Comparison of ENCODE assay signal across 1 worm cellular context in the genomic region with DNA sequence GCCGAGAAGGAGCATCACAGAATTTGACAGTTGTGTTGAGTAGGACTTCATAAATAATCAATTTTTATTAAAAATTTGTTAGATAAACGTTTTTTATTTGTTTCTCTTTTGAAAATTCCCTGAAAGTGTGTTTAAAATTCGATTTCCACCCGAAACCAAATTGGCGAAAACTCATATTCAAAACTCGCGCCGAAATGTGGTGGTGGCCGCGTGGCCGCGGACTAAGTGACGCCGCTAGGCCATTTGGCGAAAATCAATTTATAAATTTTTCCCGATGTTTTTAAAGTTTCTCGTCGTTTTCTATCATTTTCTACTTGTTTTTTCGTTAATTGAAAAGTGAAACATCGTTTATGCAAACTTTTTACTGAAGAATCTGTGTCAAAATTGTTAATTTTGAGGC.
TF ChIP-seq lines count a peak whose summit lies in the region.

No protein-coding gene starts in this region.

TF ChIP-seq in whole organism, L1 larva, 84 proteins besides CTCF, POLR2A, EP300 and RAD21 (continued from another document):
- TF ChIP-seq nhr-71 (tag; optimal IDR thresholded peaks at IDR 0.05; lab: Kevin White, UChicago) (peak; percentile 73), C04F5.9 (tag; optimal IDR thresholded peaks at IDR 0.05; lab: Kevin White, UChicago) (no peak), unc-86 (tag; optimal IDR thresholded peaks at IDR 0.05; lab: Kevin White, UChicago) (no peak), snpc-4 (tag; optimal IDR thresholded peaks at IDR 0.05; lab: Kevin White, UChicago) (peak; percentile 68), nhr-20 (tag; optimal IDR thresholded peaks at IDR 0.05; lab: Kevin White, UChicago) (peak; percentile 56), mdl-1 (tag; optimal IDR thresholded peaks at IDR 0.05; lab: Kevin White, UChicago) (no peak), nhr-77 (tag; optimal IDR thresholded peaks at IDR 0.05; lab: Kevin White, UChicago) (no peak), ets-5 (GFP tag; IDR thresholded peaks at IDR 0.05; lab: Robert Waterston, UW) (no peak), alr-1 (tag; optimal IDR thresholded peaks at IDR 0.05; lab: Kevin White, UChicago; ENCODE audit: borderline replicate concordance) (no peak), pag-3 (tag; optimal IDR thresholded peaks at IDR 0.05; lab: Kevin White, UChicago; ENCODE audit: borderline replicate concordance, insufficient read depth) (no peak), ztf-11 (tag; optimal IDR thresholded peaks at IDR 0.05; lab: Kevin White, UChicago) (peak in 1 of 2 experiments; percentile 82), efl-1 (optimal IDR thresholded peaks at IDR 0.05; lab: Kevin White, UChicago) (peak; percentile 92 to 95), efl-1 (GFP tag; optimal IDR thresholded peaks at IDR 0.05 in 1 of 2; lab: Kevin White, UChicago) (peak; percentile 92 to 99), lir-3 (tag; optimal IDR thresholded peaks at IDR 0.05; lab: Kevin White, UChicago; ENCODE audit: poor library complexity) (peak; percentile 84), fkh-8 (tag; optimal IDR thresholded peaks at IDR 0.05; lab: Kevin White, UChicago) (no peak), pqm-1 (tag; optimal IDR thresholded peaks at IDR 0.05; lab: Kevin White, UChicago) (no peak), sox-4 (tag; optimal IDR thresholded peaks at IDR 0.05; lab: Kevin White, UChicago) (peak; percentile 51), isw-1 (GFP tag; IDR thresholded peaks at IDR 0.05; lab: Robert Waterston, UW) (peak; percentile 49), sup-37 (GFP tag; optimal IDR thresholded peaks at IDR 0.05; lab: Kevin White, UChicago) (no peak), swsn-7 (tag; optimal IDR thresholded peaks at IDR 0.05; lab: Kevin White, UChicago) (peak; percentile 52), elt-3 (tag; optimal IDR thresholded peaks at IDR 0.05; lab: Kevin White, UChicago) (no peak), ceh-63 (GFP tag; optimal IDR thresholded peaks at IDR 0.05; lab: Kevin White, UChicago) (no peak), irx-1 (tag; optimal IDR thresholded peaks at IDR 0.05; lab: Kevin White, UChicago) (peak; percentile 72), mef-2 (tag; optimal IDR thresholded peaks at IDR 0.05; lab: Kevin White, UChicago) (no peak), ztf-4 (tag; optimal IDR thresholded peaks at IDR 0.05; lab: Kevin White, UChicago) (no peak), skn-1 (tag; optimal IDR thresholded peaks at IDR 0.05; lab: Kevin White, UChicago) (peak; percentile 25), pax-3 (tag; optimal IDR thresholded peaks at IDR 0.05; lab: Kevin White, UChicago) (peak; percentile 40), hlh-17 (GFP tag; optimal IDR thresholded peaks at IDR 0.05; lab: Kevin White, UChicago; ENCODE audit: borderline replicate concordance) (no peak), elt-2 (tag; optimal IDR thresholded peaks at IDR 0.05; lab: Kevin White, UChicago) (peak; percentile 16), rnt-1 (tag; optimal IDR thresholded peaks at IDR 0.05; lab: Kevin White, UChicago) (peak; percentile 96), fkh-4 (tag; optimal IDR thresholded peaks at IDR 0.05; lab: Kevin White, UChicago; ENCODE audit: borderline replicate concordance) (peak; percentile 60), ceh-90 (tag; optimal IDR thresholded peaks at IDR 0.05; lab: Kevin White, UChicago) (peak; percentile 87), unc-130 (tag; optimal IDR thresholded peaks at IDR 0.05; lab: Kevin White, UChicago) (no peak), ceh-82 (tag; optimal IDR thresholded peaks at IDR 0.05; lab: Kevin White, UChicago) (peak; percentile 15 to 52 (median 36)), nhr-47 (tag; optimal IDR thresholded peaks at IDR 0.05; lab: Kevin White, UChicago) (peak; percentile 73), zip-4 (GFP tag; optimal IDR thresholded peaks at IDR 0.05; lab: Kevin White, UChicago) (no peak), nhr-90 (tag; optimal IDR thresholded peaks at IDR 0.05; lab: Kevin White, UChicago; ENCODE audit: poor library complexity) (peak; percentile 75), grh-1 (GFP tag; IDR thresholded peaks at IDR 0.05; lab: Robert Waterston, UW) (no peak), unc-98 (GFP tag; IDR thresholded peaks at IDR 0.05; lab: Robert Waterston, UW) (peak; percentile 66), xbp-1 (tag; optimal IDR thresholded peaks at IDR 0.05; lab: Kevin White, UChicago) (peak; percentile 55), lsy-2 (tag; optimal IDR thresholded peaks at IDR 0.05; lab: Kevin White, UChicago) (no peak)
